Fruit fly (Drosophila melanogaster) whole organism, prepupa: ENCODE data around the gene Spindly.

ENCODE experiments used
- CG1621 ChIP-seq: fragments of 200-800 bp; sonication (Bioruptor generic); optimal IDR thresholded peaks from 3 replicates; lab custom pipeline; 2018; ENCODE audit warnings: missing biosample characterization, mild to moderate bottlenecking, missing genetic modification characterization
- CG6163 ChIP-seq: fragments of 200-800 bp; sonication (Bioruptor generic); IDR thresholded peaks from 3 replicates; pipeline ENCODE4 v1.3.6; 2022; ENCODE audit warnings: missing biosample characterization, missing genetic modification characterization
- CG6276 ChIP-seq: fragments of 200-800 bp; sonication (Bioruptor generic); optimal IDR thresholded peaks from 2 replicates; lab custom pipeline; 2017; ENCODE audit warnings: missing biosample characterization, mild to moderate bottlenecking, missing genetic modification characterization
- CG6792 ChIP-seq: fragments of 200-800 bp; sonication (Bioruptor generic); optimal IDR thresholded peaks from 3 replicates; lab custom pipeline; 2016; ENCODE audit warnings: missing biosample characterization, missing genetic modification characterization
- CG7368 ChIP-seq: fragments of 200-800 bp; sonication (Bioruptor generic); optimal IDR thresholded peaks from 3 replicates; lab custom pipeline; 2016; ENCODE audit warnings: missing biosample characterization, missing genetic modification characterization
- CG9139 ChIP-seq: fragments of 200-800 bp; sonication (Bioruptor generic); optimal IDR thresholded peaks from 3 replicates; lab custom pipeline; 2017; ENCODE audit warnings: missing biosample characterization, mild to moderate bottlenecking, missing genetic modification characterization
- Eip93F ChIP-seq: fragments of 200-800 bp; sonication (Bioruptor generic); optimal IDR thresholded peaks from 2 replicates; lab custom pipeline; 2016; ENCODE audit warnings: missing biosample characterization, mild to moderate bottlenecking, missing genetic modification characterization
- OdsH ChIP-seq: fragments of 200-800 bp; sonication (Bioruptor generic); optimal IDR thresholded peaks from 3 replicates; lab custom pipeline; 2016; ENCODE audit warnings: missing biosample characterization, missing genetic modification characterization
- Sox14 ChIP-seq: fragments of 200-800 bp; sonication (Bioruptor generic); optimal IDR thresholded peaks from 3 replicates; lab custom pipeline; 2016; ENCODE audit warnings: missing biosample characterization, missing genetic modification characterization
- salr ChIP-seq, 2 experiments: fragments of 200-800 bp; sonication (Bioruptor generic); optimal IDR thresholded peaks; 3 replicates each; lab custom pipeline; 2016 to 2018; ENCODE audit warnings: missing biosample characterization in 2 of 2, missing genetic modification characterization in 2 of 2, mild to moderate bottlenecking in 1 of 2
- ss ChIP-seq, 2 experiments: fragments of 200-800 bp; sonication (Bioruptor generic); optimal IDR thresholded peaks; 2 replicates in 1 of 2; 3 replicates in 1 of 2; lab custom pipeline; 2017 to 2018; ENCODE audit warnings: mild to moderate bottlenecking in 2 of 2, missing biosample characterization in 2 of 2, missing genetic modification characterization in 2 of 2, moderate library complexity in 1 of 2
- svp ChIP-seq: fragments of 200-800 bp; sonication (Bioruptor generic); peaks from one replicate; lab custom pipeline; 2016; ENCODE audit warnings: missing biosample characterization, missing genetic modification characterization
- topi ChIP-seq: fragments of 200-800 bp; sonication (Bioruptor generic); optimal IDR thresholded peaks from 3 replicates; lab custom pipeline; 2016; ENCODE audit warnings: missing biosample characterization, missing genetic modification characterization

- TF ChIP-seq CG1621 (tag; lab: Kevin White, UChicago): no peak
- TF ChIP-seq svp (GFP tag; lab: Kevin White, UChicago): peak; percentile 10
- no peak for TF ChIP-seq ss (GFP tag; optimal IDR thresholded peaks at IDR 0.05; lab: Kevin White, UChicago)
- no peak for TF ChIP-seq CG6792 (GFP tag; lab: Kevin White, UChicago)
- no peak for TF ChIP-seq salr (GFP tag; optimal IDR thresholded peaks at IDR 0.05; lab: Kevin White, UChicago)
- 0 out of 3 replicates have a peak, but pooled peaks have one; percentile 16 for TF ChIP-seq CG6163 (GFP tag; lab: Robert Waterston, UW)
- peak; percentile 36 for TF ChIP-seq CG6276
- TF ChIP-seq topi (GFP tag; lab: Kevin White, UChicago): no peak
- no peak for TF ChIP-seq CG9139 (GFP tag; lab: Kevin White, UChicago)
- TF ChIP-seq CG7368 (GFP tag; lab: Kevin White, UChicago): no peak
- TF ChIP-seq OdsH (GFP tag; lab: Kevin White, UChicago): peak; percentile 19
- TF ChIP-seq Eip93F: no peak
- TF ChIP-seq Sox14 (GFP tag; lab: Kevin White, UChicago): no peak
Observed at dm6 chr2L:3485506-3485905, 44.6 kb downstream of the Spindly start.
